Worm (Caenorhabditis elegans) whole organism, midembryonic: ENCODE measurements around the gene D1025.1.

Experiments used
- T22C8.4 ChIP-seq: fragments of 200-800 bp; sonication (Bioruptor generic); IDR thresholded peaks from 2 replicates; pipeline ENCODE4 v1.3.6; 2022; ENCODE audit warnings: missing genetic modification characterization, missing compliant biosample characterization
- flt-1 ChIP-seq: fragments of 200-800 bp; sonication (Bioruptor generic); IDR thresholded peaks from 2 replicates; pipeline ENCODE4 v1.3.6; 2022; ENCODE audit warnings: missing genetic modification characterization, missing compliant biosample characterization
- med-1 ChIP-seq: sonication (generic microtip); optimal IDR thresholded peaks from 2 replicates; lab custom pipeline; 2017; ENCODE audit warnings: missing genetic modification characterization, mild to moderate bottlenecking, missing compliant biosample characterization, antibody characterized with exemption, missing genetic modification reagents; ENCODE audit not compliant: insufficient read depth
- ref-1 ChIP-seq: fragments of 200-800 bp; sonication (Bioruptor generic); conservative IDR thresholded peaks from 2 replicates; pipeline ENCODE4 v1.3.6; 2022; ENCODE audit warnings: missing genetic modification reagents, missing genetic modification characterization, missing compliant biosample characterization
- ztf-23 ChIP-seq: fragments of 200-800 bp; sonication (Bioruptor generic); IDR thresholded peaks from 2 replicates; pipeline ENCODE4 v1.3.6; 2022; ENCODE audit warnings: missing genetic modification reagents, missing genetic modification characterization, missing compliant biosample characterization
- ztf-29 ChIP-seq: fragments of 200-800 bp; sonication (Bioruptor generic); IDR thresholded peaks from 2 replicates; pipeline ENCODE4 v1.3.6; 2022; ENCODE audit warnings: missing genetic modification reagents, missing genetic modification characterization, missing compliant biosample characterization

- TF ChIP-seq ztf-29 (GFP tag; lab: Robert Waterston, UW) (no peak), flt-1 (GFP tag; lab: Robert Waterston, UW) (no peak), med-1 (GFP tag; lab: Kevin White, UChicago) (no peak), ztf-23 (GFP tag; lab: Robert Waterston, UW) (no peak), T22C8.4 (GFP tag; lab: Robert Waterston, UW) (no peak), ref-1 (GFP tag; lab: Robert Waterston, UW) (no peak)
These were observed 21.4 kb downstream of the D1025.1 start, which contains the start of gene fbxa-81 for ce11 chrX:14541992-14542391.
